Fruit fly (Drosophila melanogaster): ENCODE results near the gene CG3847.

CG3847 gene

DNA sequence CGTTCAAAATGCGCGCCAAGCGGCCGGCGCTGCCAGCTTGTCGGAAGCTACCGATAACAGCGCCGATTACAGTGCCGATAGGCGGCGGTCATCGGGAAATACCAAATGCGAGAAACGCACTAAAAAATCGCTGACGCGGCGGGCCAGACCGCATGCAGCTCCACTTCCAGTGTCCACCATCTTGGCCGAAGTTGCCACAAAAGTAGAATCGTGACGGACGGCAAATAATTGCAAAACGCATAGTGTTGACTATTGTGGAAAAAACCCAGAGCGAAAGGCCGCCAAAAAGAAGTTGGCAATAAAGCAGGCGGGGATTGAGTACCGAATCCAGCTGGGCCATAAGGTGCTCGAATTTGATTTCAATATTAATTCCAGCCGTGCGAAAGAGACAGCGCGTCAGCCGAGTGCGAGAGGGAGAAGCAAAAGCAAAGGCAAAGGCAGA lies at the start of gene CG3847:
CG3847 (plus strand) TSS at position 178 of the 442 bp plus-strand sequence.
- peak; percentile 28 for TF ChIP-seq noc (tag; optimal IDR thresholded peaks at IDR 0.05)

DNA sequence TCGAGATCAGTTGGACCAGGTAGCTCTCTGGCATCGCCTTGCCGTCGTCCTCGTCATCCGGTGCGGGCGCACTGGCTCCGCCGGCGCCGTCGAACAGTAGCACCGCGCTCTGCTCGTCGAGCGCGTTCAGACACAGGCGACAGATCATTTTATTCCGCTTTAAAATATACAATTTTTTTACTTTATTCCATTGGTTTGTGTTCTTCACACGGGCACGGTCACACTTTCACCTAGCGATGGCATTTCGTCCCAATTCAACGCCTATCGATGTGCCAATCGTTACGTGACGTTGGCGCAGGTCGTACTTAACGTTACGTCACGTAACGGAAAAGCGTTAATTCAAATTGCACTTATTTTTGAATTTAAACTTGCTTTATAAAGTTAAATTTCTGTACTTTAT lies 45.9 kb upstream of the CG3847 start, which contains the start of gene CG12219:
CG12219 (minus strand) TSS at position 234 of the 400 bp plus-strand sequence.
- no peak for TF ChIP-seq noc (tag; optimal IDR thresholded peaks at IDR 0.05)

DNA sequence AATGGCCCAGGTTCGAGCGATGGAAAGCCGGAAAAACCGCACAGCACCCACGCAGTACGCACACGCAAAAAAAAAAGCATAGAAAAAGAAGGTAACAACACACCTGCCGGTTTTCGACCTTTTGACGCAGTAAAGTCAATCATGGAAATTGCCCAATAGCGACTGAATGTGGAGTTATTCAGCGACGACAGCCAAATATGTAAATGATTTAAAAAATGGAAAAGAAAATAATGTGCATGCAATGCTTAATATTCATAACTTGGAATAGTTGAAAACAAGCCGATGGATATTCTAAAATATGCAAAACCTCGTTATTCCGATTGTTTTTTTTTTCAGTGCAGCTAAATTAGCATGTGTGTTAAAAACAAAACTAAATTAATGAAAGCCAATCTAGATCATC lies 43.7 kb upstream of the CG3847 start:
- TF ChIP-seq noc (tag; optimal IDR thresholded peaks at IDR 0.05), result no peak

DNA sequence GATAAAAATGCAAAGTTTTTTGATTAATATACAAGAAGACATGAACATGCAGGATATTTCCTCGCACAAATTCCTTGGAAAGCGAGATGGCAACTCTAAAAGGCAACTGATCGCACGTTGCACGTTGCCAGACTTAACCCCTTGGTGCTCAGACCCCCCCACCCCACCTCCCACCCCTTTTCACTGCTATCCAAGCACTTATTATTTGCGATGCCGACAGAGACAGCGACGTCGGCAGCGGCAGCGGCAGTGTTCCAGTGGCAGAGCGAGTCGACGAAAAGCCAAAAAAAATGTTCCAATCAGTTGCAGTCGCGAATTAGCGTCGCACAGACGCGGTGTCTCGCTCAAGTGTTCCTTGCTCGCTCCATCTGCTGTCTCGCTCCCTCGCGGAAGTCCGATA lies 43.2 kb upstream of the CG3847 start, which contains the start of gene CG3823:
CG3823 (plus strand) TSS at position 301 of the 400 bp plus-strand sequence.
- no peak for TF ChIP-seq noc (tag; optimal IDR thresholded peaks at IDR 0.05)

DNA sequence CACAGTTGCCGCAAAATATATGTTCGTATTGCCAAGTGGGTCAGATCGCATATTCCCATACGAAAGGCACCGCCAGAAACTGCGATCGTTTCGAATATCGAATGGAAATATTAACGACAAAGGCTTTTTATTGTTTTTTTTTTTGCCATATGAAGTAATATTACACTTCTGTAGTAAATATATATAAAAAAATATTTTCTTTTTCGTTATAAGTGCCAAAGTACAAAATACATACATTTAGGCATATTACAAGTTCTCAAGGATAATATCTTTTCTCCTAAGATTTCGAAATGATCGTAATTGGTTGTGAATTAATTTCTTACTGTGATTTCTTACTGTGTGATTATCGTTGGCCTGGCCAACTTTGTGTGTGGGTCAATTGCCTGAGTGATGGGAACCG lies 42.7 kb upstream of the CG3847 start:
- no peak for TF ChIP-seq noc (tag; optimal IDR thresholded peaks at IDR 0.05)

DNA sequence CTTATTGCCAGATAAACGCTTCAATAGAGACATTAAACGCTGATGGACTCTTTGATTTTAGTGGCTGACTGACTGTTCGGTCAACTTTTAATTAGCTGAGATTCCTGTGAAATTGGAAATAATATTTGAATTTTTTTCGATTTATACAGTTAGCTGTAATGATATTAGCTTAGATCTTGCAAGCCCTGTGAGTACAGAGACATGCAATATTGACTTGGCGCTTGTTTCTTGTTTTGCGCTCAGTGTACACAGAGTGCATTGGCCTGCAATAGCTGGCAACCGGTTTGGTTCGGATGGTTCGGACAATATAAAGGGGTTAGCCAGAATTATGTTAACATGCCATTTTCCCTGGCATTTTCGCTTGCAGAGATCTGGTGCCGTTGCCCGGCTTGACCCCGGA lies 41.6 kb upstream of the CG3847 start:
- TF ChIP-seq noc (tag; optimal IDR thresholded peaks at IDR 0.05), result no peak

DNA sequence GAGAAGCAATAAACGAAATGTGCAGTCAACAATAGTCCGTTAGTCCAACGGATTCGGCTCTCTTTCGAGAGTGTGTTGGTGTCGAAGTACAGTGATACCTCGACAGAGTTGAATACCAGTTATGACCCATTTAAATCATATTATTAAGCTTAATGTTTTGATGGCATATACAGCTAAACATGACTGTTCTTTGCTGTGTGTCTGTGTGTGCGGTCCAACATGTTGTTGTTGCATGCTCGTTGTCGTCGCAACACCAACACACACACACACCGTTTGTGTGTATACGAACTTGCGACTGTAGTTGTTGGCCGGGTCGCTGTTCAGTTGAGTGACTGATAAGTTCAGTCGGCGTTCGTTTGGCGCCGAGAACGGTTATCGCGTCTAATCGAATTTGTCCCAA lies 38.1 kb upstream of the CG3847 start, which contains the start of gene CG15894:
CG15894 (plus strand) TSS at position 361 of the 400 bp plus-strand sequence.
- no peak for TF ChIP-seq noc (tag; optimal IDR thresholded peaks at IDR 0.05)

DNA sequence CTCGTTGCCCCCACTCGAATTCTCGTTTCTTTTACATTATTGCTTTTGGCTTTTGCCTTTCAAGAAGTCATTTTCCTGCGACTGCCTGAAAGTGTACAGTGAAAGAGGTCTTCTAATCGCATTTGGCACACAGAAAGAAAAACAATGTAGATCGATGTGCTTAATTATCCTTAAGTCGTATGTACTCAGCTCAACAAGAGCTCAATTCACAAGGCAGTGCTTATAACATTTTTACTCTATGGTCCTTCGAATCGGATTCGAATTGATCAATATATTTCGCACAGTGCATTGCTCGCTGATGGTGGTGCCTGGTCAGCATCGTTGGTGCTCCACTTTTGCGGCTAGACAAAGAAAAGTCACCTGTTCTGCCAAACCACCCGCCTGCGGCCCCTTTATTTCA lies 36.5 kb upstream of the CG3847 start:
- TF ChIP-seq noc (tag; optimal IDR thresholded peaks at IDR 0.05), result no peak

DNA sequence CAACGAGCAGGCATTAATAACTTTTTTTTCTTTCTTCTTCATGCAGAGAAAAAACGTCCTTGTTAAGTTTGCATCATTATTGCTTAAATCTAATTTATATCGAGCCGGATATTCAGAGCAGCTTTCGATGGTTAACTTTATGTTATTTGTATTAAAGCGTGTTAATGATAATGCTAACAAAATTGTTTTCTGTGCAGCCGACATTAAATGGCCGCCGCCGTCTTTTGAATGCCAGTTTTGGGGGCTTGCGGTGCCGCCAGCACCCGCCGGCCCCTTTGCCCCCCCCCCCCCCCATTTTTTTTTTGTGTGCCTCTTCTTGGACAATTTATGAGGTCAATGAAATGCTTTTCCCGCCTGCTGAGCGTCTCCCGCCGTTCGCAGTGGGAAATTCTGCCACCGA lies 35.4 kb upstream of the CG3847 start:
- no peak for TF ChIP-seq noc (tag; optimal IDR thresholded peaks at IDR 0.05)

DNA sequence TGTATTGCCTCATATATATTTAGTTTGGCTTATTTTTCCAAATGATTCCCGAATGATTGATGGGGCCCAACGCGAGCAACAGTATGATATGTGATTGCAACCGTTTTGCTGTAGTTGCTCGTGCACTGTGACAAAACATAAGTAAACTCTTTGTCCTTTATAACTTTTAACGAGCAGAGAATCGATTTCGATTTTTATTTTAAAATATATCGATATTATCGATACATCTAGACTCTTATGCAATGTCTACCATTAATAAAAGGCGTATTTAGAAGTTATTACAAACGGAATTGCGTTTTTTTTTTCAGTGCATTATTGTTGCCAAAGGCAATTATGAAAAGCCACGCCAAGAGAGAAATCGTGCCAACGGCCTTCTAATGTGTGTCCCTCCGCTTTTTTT lies 31.3 kb upstream of the CG3847 start:
- no peak for TF ChIP-seq noc (tag; optimal IDR thresholded peaks at IDR 0.05)

DNA sequence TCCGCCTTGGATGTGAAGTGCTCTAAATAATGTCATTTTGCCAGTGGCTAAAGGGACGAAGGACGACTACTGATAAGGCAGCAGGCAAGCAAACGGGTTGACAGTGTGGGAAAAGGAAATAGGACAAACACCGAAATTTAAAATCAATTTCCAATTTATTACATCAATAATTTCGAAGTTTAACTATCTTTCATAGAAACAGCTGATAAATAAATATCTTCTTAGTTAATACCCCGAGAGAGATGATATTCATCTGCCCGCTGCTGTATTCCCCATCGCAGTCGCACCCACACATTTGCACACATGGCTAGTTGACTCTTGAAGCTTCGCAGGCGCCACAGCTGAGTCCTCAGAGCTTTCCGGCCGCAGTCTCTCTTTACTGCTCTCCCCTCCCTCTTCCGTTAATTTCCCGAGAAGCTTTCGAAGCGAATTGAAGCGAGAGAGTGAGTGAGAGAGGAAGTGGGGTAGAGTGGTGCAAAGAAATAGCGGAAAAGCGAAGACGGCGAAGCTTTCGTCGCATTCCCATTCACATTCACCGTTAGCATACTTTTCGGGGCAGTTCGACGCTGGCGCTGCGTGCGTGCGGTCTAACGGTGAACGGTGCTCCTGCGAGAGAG lies 29.9 kb upstream of the CG3847 start:
- TF ChIP-seq noc (tag; optimal IDR thresholded peaks at IDR 0.05), result no peak

DNA sequence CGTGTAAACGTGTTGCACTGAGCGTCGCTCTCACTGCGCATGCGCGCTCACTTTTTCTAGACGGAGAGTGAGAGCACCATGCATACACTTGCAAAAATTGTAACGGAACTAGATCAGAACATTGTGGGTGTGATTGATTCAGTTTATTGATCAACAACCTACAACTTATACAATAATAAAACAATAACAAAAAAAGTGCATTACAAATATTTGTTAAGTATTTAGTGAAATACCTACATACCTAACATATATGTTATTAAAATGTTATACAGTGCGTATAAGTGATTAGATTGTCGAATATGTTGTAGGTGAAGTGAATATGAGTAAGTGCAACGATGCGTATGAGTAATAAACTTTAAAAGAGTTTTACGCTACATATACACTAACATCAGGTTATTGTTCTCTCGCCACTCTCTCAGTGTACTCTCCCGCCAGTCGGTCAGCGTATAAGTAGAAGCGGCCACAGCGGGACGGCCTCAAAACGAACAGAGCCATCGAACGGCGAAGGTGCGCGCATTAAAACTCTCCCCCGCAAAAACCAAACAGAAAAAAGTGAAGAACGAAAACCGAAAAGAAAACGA lies 16.4 kb upstream of the CG3847 start, which contains the start of gene CG42240:
CG42240 (plus strand) TSS at position 474 of the 581 bp plus-strand sequence.
- peak; percentile 53 for TF ChIP-seq noc (tag; optimal IDR thresholded peaks at IDR 0.05)

DNA sequence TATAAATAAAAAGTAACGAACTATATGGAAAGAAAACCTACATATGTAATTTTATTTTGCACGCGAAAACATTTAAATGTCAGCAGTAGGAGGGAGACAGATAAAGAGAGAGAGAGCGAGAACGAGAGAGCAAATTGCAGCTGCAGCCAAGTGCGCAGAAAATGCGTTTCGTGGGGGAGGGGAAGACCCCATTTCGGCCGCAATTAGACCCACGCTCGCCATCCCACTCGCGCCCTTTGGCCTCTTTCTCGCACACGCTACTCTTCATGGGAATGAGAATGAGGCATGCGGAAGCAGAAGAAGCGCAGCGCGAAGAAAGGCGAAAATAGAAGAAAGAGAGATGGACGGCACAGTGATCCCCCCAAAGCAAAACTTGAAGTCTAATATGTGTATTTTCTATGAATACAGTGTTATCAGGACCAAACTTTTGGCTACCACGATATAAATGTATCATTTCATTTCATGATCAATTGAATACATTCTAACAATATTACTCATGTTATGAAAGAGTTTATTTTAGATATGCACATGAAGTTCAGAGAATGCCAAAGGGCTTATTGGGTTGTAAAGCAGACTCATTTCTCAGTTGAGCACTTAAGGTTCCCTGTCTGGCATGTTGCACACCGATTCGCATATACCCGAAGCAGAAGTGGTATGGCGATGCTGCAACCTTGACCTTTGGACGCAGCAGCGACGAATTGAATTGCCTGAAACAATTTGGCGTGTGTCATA lies 13.7 kb upstream of the CG3847 start:
- no peak for TF ChIP-seq noc (tag; optimal IDR thresholded peaks at IDR 0.05)

DNA sequence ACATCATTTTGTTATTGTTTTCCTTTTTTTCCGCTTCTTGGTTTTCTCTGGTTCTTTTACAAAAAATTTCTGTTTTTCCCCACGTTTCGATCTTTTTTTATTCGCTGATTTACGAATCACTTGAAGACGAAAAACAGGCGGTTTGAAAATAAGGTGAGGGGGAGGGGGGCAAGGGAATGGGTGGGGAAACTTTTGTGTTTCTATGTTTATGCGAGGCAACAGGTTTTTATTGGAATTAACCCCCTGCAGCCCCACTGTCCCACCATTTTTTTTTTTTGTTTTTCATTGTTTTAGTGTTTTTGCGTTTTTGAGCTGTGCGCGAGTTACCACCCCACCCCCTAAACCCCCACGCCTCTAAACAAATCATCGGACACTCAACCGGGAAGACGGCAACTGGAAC lies 12.0 kb upstream of the CG3847 start:
- no peak for TF ChIP-seq noc (tag; optimal IDR thresholded peaks at IDR 0.05)

DNA sequence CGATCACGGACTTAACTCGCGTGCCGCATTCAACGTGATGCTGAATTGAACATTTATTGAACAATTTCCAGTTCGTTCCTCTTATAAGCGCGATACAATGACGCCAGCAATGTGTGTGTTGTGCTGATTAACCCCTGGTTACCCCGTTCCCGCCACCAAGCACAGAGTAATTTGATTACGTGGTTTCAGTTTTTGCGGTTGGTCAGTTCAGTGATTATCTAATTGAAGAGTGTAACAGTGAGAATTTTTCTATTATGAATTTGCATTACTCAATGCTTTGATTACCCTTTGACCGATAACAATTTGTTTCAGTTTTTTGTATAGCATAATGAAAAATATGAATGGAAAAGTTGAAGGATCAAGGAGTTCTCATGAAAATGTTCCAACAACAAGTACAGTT lies 9.2 kb upstream of the CG3847 start, which contains the start of gene CG3842:
CG3842 (plus strand) TSS at position 61 of the 400 bp plus-strand sequence.
- TF ChIP-seq noc (tag; optimal IDR thresholded peaks at IDR 0.05), result no peak

DNA sequence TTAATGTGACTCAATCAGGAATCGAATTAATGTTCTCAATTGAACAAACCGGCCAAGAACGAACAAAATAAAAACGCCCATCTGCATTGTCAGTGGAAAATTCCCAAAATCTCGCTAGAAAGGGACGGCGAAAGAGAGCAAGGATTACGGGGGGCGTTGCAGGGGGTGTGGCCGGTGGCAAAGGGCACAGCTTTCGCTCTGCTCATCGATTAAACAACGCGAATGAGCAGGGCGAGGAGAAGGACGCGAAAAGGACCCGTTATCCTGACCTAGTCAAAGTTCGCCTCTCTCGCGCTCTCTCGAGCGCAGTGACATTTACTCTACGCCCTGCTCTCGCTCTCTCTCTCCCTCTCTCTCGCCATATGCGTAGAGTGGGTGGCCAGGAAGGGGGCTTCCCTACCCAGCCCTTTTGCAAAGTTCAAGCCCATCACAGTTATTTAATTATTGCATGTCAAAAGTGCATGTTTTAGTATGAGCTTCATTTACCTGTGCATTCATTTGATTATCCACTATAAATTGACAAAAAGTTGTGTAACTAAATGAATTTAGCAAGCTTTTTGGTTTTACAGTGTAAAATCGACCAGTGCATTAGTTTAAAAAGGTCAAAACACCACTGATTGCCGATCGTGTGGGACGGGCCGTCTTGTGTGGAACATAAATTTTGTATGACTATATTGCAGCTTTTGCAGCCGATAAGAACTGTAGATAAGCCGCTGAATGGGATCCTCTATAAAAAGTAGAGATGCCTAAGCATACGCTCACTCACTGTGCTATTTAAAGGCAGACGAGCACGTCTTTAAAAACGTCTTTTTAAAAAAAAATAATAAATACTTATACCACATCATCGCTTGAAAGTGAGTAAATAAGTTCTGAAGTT lies 7.9 kb upstream of the CG3847 start:
- TF ChIP-seq noc (tag; optimal IDR thresholded peaks at IDR 0.05), result no peak

All from whole organism, larva.